Worm (Caenorhabditis elegans): ENCODE measurements around the gene R144.12.
"Not testable (repeated sequence)": the region's sequence is repeated elsewhere in the genome, so short reads cannot be mapped to it uniquely, and the experiment has no call there.

The R144.12 gene

ce11 chrIII:5006881-5007280, at the start of gene R144.12:
R144.12 (minus strand) TSS chrIII:5006981.
- TF ChIP-seq cog-1 (tag; optimal IDR thresholded peaks at IDR 0.05) = no peak
- TF ChIP-seq T22C8.4 (GFP tag; IDR thresholded peaks at IDR 0.05) = no peak
- TF ChIP-seq ztf-29 (GFP tag; IDR thresholded peaks at IDR 0.05) = no peak
- no peak for TF ChIP-seq tab-1 (GFP tag; IDR thresholded peaks at IDR 0.05)
- no peak for TF ChIP-seq klf-2 (GFP tag; conservative IDR thresholded peaks at IDR 0.05)
- no peak for TF ChIP-seq flt-1 (GFP tag; IDR thresholded peaks at IDR 0.05)
- TF ChIP-seq med-1 (GFP tag; optimal IDR thresholded peaks at IDR 0.05; ENCODE audit: insufficient read depth) = no peak
- no peak for TF ChIP-seq ztf-23 (GFP tag; IDR thresholded peaks at IDR 0.05)
- no peak for TF ChIP-seq ref-1 (GFP tag; conservative IDR thresholded peaks at IDR 0.05)

DNA sequence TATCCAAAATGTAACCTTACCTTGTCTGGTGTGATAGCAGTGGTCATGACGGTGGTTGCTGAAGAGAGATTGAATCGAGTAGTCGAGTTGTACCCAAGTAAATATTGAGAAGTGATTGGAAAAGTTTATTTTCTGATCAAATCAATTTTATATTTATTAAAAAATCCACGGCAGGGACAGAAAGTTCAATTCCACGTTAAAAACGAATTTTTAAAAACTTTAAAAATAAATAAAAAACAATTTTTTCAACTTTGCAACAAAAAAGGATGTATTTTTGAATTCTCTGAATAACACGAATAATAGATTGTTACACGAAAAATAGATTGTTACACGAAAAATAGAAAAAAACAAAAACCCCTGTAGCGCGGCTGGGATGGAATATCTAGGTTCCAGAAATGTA, 48.9 kb upstream of the R144.12 start, which contains the start of gene C45G9.9:
Gene C45G9.9, minus strand, starts transcription at position 101 of the 400 bp plus-strand sequence.
- TF ChIP-seq med-1 (GFP tag; optimal IDR thresholded peaks at IDR 0.05; ENCODE audit: insufficient read depth); T22C8.4 (GFP tag; IDR thresholded peaks at IDR 0.05); cog-1 (tag; optimal IDR thresholded peaks at IDR 0.05): not testable (repeated sequence)

ce11 chrIII:5053541-5053940, 46.8 kb upstream of the R144.12 start, which contains the start of gene C45G9.8:
C45G9.8 (minus strand) TSS chrIII:5053641.
- no peak for TF ChIP-seq ztf-23 (GFP tag; IDR thresholded peaks at IDR 0.05)
- no peak for TF ChIP-seq ref-1 (GFP tag; conservative IDR thresholded peaks at IDR 0.05)
- TF ChIP-seq ztf-29 (GFP tag; IDR thresholded peaks at IDR 0.05) = no peak
- no peak for TF ChIP-seq klf-2 (GFP tag; conservative IDR thresholded peaks at IDR 0.05)
- no peak for TF ChIP-seq flt-1 (GFP tag; IDR thresholded peaks at IDR 0.05)
- no peak for TF ChIP-seq cog-1 (tag; optimal IDR thresholded peaks at IDR 0.05)
- no peak for TF ChIP-seq tab-1 (GFP tag; IDR thresholded peaks at IDR 0.05)
- TF ChIP-seq T22C8.4 (GFP tag; IDR thresholded peaks at IDR 0.05) = no peak

- no peak for TF ChIP-seq cog-1 (tag; optimal IDR thresholded peaks at IDR 0.05)
- no peak for TF ChIP-seq ztf-29 (GFP tag; IDR thresholded peaks at IDR 0.05)
- no peak for TF ChIP-seq ref-1 (GFP tag; conservative IDR thresholded peaks at IDR 0.05)
- TF ChIP-seq flt-1 (GFP tag; IDR thresholded peaks at IDR 0.05) = no peak
- no peak for TF ChIP-seq med-1 (GFP tag; optimal IDR thresholded peaks at IDR 0.05; ENCODE audit: insufficient read depth)
- TF ChIP-seq klf-2 (GFP tag; conservative IDR thresholded peaks at IDR 0.05) = no peak
- no peak for TF ChIP-seq tab-1 (GFP tag; IDR thresholded peaks at IDR 0.05)
- no peak for TF ChIP-seq ztf-23 (GFP tag; IDR thresholded peaks at IDR 0.05)
- TF ChIP-seq T22C8.4 (GFP tag; IDR thresholded peaks at IDR 0.05) = no peak
These were observed 45.2 kb upstream of the R144.12 start, which contains the start of gene C45G9.15 for ce11 chrIII:5051949-5052348. C45G9.15 (minus strand) TSS chrIII:5052049.

DNA sequence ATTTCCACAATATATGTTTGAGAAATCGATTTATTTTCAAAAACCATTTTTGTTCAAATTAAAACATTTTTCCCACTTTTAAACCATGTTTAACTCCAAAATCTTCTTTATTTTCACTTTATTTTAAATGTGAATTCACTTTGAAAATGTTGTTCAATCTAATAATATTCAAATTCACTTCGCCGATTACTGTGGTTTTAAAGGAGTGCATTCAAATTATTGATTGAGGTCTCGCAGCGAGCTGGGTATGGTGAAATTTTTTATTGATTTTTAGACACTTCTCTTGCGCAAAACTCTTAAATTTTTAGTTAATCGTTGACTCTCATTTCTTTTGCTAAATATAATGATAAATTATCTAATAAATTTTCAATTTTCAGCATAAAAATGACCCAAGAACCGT, 41.0 kb upstream of the R144.12 start, which contains the start of gene C45G9.5:
Gene C45G9.5, plus strand, starts transcription at position 378 of the 400 bp plus-strand sequence.
- TF ChIP-seq T22C8.4 (GFP tag; IDR thresholded peaks at IDR 0.05) (no peak), flt-1 (GFP tag; IDR thresholded peaks at IDR 0.05) (no peak), cog-1 (tag; optimal IDR thresholded peaks at IDR 0.05) (no peak), tab-1 (GFP tag; IDR thresholded peaks at IDR 0.05) (no peak), ztf-29 (GFP tag; IDR thresholded peaks at IDR 0.05) (no peak), ztf-23 (GFP tag; IDR thresholded peaks at IDR 0.05) (no peak), ref-1 (GFP tag; conservative IDR thresholded peaks at IDR 0.05) (no peak), med-1 (GFP tag; optimal IDR thresholded peaks at IDR 0.05; ENCODE audit: insufficient read depth) (no peak), klf-2 (GFP tag; conservative IDR thresholded peaks at IDR 0.05) (no peak)

- TF ChIP-seq ref-1 (GFP tag; conservative IDR thresholded peaks at IDR 0.05) (no peak), ztf-23 (GFP tag; IDR thresholded peaks at IDR 0.05) (peak; percentile 71), cog-1 (tag; optimal IDR thresholded peaks at IDR 0.05) (peak; percentile 21), T22C8.4 (GFP tag; IDR thresholded peaks at IDR 0.05) (no peak)
These were observed 40.4 kb upstream of the R144.12 start, which contains the start of gene txbp-3 for ce11 chrIII:5047175-5047574. txbp-3 (minus strand) TSS chrIII:5047459.

DNA sequence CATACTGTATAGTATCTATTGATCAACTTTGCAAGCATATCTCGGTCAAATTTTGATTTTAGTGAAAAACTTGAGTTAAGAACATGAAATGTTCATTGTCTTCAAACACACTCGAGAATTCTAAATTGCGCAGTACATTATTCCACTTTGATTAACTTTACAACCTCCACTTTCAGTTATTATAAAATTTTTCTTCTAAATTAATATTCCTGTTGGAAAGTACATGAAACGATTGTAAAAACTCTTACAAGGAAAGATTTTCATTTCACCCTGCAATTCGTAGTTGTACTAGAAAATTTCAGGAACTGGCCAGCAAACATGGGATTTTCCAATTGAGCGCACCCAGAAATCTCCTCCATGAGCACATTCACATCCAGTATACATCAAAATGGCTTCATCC, 37.9 kb upstream of the R144.12 start, which contains the start of gene C45G9.14:
Gene C45G9.14, plus strand, starts transcription at position 301 of the 400 bp plus-strand sequence.
- TF ChIP-seq tab-1 (GFP tag; IDR thresholded peaks at IDR 0.05) = no peak

- TF ChIP-seq ref-1 (GFP tag; conservative IDR thresholded peaks at IDR 0.05) = no peak
- TF ChIP-seq tab-1 (GFP tag; IDR thresholded peaks at IDR 0.05) = no peak
- TF ChIP-seq ztf-23 (GFP tag; IDR thresholded peaks at IDR 0.05) = no peak
- no peak for TF ChIP-seq cog-1 (tag; optimal IDR thresholded peaks at IDR 0.05)
- no peak for TF ChIP-seq med-1 (GFP tag; optimal IDR thresholded peaks at IDR 0.05; ENCODE audit: insufficient read depth)
- no peak for TF ChIP-seq ztf-29 (GFP tag; IDR thresholded peaks at IDR 0.05)
- TF ChIP-seq flt-1 (GFP tag; IDR thresholded peaks at IDR 0.05) = no peak
- TF ChIP-seq klf-2 (GFP tag; conservative IDR thresholded peaks at IDR 0.05) = no peak
- TF ChIP-seq T22C8.4 (GFP tag; IDR thresholded peaks at IDR 0.05) = no peak
These were observed 35.3 kb upstream of the R144.12 start, which contains the start of gene nlp-43 for ce11 chrIII:5042112-5042511. nlp-43 (plus strand) TSS chrIII:5042412.

DNA sequence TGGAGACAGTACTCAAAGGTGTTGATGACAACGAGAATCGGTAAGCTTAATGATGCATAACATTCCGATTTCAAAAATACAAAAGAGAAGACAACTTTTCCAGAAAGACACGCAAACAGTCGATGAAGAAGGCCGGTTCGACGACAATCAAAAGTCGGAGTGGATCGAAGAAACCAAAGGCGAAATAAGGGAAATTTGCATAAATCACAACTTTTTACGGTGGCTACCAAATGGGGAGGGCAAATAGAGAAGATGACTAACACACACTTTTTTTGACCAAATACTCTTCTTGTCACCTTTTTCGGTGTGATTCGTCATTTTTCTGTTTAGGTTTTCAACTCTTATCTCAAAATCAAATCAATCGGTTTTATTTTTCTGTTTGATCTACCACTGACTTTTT, 29.4 kb upstream of the R144.12 start, which contains the start of gene C45G9.6:
Gene C45G9.6, plus strand, starts transcription at position 301 of the 400 bp plus-strand sequence.
- no peak for TF ChIP-seq cog-1 (tag; optimal IDR thresholded peaks at IDR 0.05)
- TF ChIP-seq ref-1 (GFP tag; conservative IDR thresholded peaks at IDR 0.05) = no peak
- no peak for TF ChIP-seq klf-2 (GFP tag; conservative IDR thresholded peaks at IDR 0.05)
- no peak for TF ChIP-seq ztf-29 (GFP tag; IDR thresholded peaks at IDR 0.05)
- TF ChIP-seq ztf-23 (GFP tag; IDR thresholded peaks at IDR 0.05) = no peak
- no peak for TF ChIP-seq flt-1 (GFP tag; IDR thresholded peaks at IDR 0.05)
- TF ChIP-seq med-1 (GFP tag; optimal IDR thresholded peaks at IDR 0.05; ENCODE audit: insufficient read depth) = no peak
- TF ChIP-seq T22C8.4 (GFP tag; IDR thresholded peaks at IDR 0.05) = no peak
- TF ChIP-seq tab-1 (GFP tag; IDR thresholded peaks at IDR 0.05) = no peak

DNA sequence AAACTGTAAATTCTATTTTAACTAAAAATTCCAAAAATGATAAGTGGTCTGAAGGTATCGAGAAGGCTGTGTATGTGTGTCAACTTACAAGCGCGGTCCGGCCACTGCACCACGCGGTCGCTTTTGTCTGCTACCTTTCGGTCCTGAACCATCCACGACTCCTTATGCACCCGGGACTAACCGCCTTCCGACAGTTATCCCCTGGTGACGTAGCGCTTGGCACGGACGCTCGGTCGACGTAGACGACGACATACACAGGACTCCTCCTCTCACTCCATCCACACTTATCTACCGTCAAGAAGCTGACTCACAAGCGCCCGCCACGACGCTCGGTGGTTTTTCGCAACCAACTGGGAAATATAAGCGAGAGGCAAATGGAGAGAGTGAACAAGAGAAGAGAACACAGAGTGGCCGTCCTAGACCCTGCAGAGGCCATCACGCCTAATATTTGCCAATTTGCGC, 24.6 kb upstream of the R144.12 start:
- TF ChIP-seq cog-1 (tag; optimal IDR thresholded peaks at IDR 0.05) = peak; percentile 78
- TF ChIP-seq T22C8.4 (GFP tag; IDR thresholded peaks at IDR 0.05) = peak; percentile 85
- TF ChIP-seq klf-2 (GFP tag; conservative IDR thresholded peaks at IDR 0.05) = peak; percentile 87
- TF ChIP-seq ref-1 (GFP tag; conservative IDR thresholded peaks at IDR 0.05) = peak; percentile 82
- TF ChIP-seq ztf-23 (GFP tag; IDR thresholded peaks at IDR 0.05) = peak; percentile 95
- peak; percentile 90 for TF ChIP-seq ztf-29 (GFP tag; IDR thresholded peaks at IDR 0.05)
- TF ChIP-seq med-1 (GFP tag; optimal IDR thresholded peaks at IDR 0.05; ENCODE audit: insufficient read depth) = peak; percentile 29
- peak; percentile 94 for TF ChIP-seq flt-1 (GFP tag; IDR thresholded peaks at IDR 0.05)
- peak; percentile 91 for TF ChIP-seq tab-1 (GFP tag; IDR thresholded peaks at IDR 0.05)
